Worm (Caenorhabditis elegans) whole organism, young adult: ENCODE measurements around the gene rsp-7.

Experiments used
- dpl-1 ChIP-seq: fragments of 150-350 bp; optimal IDR thresholded peaks from 2 replicates; lab custom pipeline; 2014; ENCODE audit warnings: missing biosample characterization, missing genetic modification reagents, missing genetic modification characterization
- fkh-3 ChIP-seq: sonication (generic microtip); optimal IDR thresholded peaks from 2 replicates; lab custom pipeline; 2016; ENCODE audit warnings: mild to moderate bottlenecking, missing genetic modification characterization, missing compliant biosample characterization
- snpc-4 ChIP-seq, 5 experiments: fragments of 150-350 bp in 1 of 5; sonication (generic microtip) in 4 of 5; optimal IDR thresholded peaks; 2 replicates each; lab custom pipeline; 2014 to 2018; ENCODE audit warnings: missing genetic modification characterization in 5 of 5, missing biosample characterization in 3 of 5, antibody characterized with exemption in 2 of 5, mild to moderate bottlenecking in 2 of 5, missing compliant biosample characterization in 2 of 5, missing genotype in 2 of 5, moderate library complexity in 2 of 5, missing genetic modification reagents in 1 of 5
- zfh-2 ChIP-seq: fragments of 200-800 bp; sonication (Bioruptor generic); conservative IDR thresholded peaks from 2 replicates; pipeline ENCODE4 v1.3.6; 2022; ENCODE audit warnings: missing genetic modification reagents, missing genetic modification characterization, missing compliant biosample characterization

DNA sequence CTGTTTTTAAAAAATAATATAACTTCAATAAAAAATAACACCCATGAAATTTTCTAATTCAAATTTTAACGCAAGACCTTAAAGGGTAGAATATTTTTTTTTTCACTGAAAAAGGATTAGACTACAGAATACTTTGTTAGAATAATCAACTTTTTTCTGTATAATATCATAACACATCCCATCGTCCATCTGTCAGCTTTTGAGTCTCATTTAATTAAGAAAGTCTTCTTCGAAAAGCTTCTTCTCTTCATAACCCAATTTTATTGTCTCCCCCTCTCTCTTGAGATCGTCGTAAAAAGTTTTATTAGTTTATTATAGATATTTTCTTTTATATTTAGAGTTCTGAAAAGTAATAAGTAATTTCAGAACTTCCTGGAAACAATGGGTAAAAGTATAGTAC, 37.1 kb downstream of the rsp-7 start:
- no peak for TF ChIP-seq snpc-4 (GFP tag; optimal IDR thresholded peaks at IDR 0.05; lab: Kevin White, UChicago)
- TF ChIP-seq snpc-4 (tag; optimal IDR thresholded peaks at IDR 0.05; lab: Kevin White, UChicago): no peak
- no peak for TF ChIP-seq dpl-1 (GFP tag; lab: Kevin White, UChicago)
- TF ChIP-seq zfh-2: no peak
- TF ChIP-seq fkh-3 (tag; lab: Kevin White, UChicago): no peak
